Worm (Caenorhabditis elegans): Measurements from ENCODE around the gene rpoa-49.

DNA sequence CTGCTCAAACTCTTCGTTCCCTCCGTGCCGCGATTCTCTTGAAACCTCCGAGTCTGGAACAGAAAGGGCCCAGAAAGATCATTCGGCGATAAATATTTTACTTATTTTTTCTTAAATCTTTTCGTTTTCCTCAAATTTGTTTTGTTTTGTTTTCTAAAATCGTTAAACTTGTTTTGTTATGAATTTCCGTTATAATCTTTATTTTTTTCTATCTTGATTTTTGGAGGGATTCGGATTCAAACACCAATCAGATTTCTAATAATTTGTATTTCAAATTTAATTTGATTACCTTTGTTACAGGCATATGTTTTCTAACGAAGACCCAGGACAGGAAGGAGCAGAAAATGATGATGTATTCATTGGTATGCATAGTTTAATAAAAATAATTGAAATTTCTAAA lies 2.4 kb downstream of the rpoa-49 start, which contains the start of gene C23H3.5:
- no peak for TF ChIP-seq unc-39 (tag; optimal IDR thresholded peaks at IDR 0.05)
- TF ChIP-seq alr-1 (tag; optimal IDR thresholded peaks at IDR 0.05), result no peak
- TF ChIP-seq nhr-237 (tag; optimal IDR thresholded peaks at IDR 0.05), result no peak
- no peak for TF ChIP-seq ztf-4 (tag; optimal IDR thresholded peaks at IDR 0.05)
- no peak for TF ChIP-seq snpc-4 (tag; optimal IDR thresholded peaks at IDR 0.05)
- no peak for TF ChIP-seq nhr-25 (tag; optimal IDR thresholded peaks at IDR 0.05)
- TF ChIP-seq peb-1 (tag; optimal IDR thresholded peaks at IDR 0.05), result no peak
